Fruit fly (Drosophila melanogaster): ENCODE results near the gene CG13358.

DNA sequence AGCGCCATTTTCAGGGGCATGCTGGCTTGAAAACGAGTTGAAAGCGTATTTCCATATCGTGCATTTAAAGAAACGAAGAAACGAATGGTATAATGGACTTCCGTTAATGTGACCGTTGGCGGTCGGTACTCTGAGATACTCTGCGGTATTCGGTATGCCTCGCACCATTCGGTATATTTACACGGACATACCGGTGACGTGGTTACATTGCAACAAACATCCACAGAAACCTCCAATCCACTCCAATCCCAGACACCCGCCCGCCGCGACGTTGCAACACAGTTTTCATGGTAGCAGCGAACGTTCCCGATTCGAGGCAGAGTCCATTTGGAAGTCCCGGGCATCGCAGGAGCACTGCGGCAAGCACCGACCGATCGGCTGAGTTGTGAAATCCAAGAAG, 1.2 kb upstream of the CG13358 start, which contains the start of gene Sec22:
- TF ChIP-seq Myc (optimal IDR thresholded peaks at IDR 0.05) (no peak), Sin3A (optimal IDR thresholded peaks at IDR 0.05) (no peak), h (optimal IDR thresholded peaks at IDR 0.05) (no peak)

Measured in Kc167 (cell line).